Worm (Caenorhabditis elegans): ENCODE measurements around the gene K05B2.4.

DNA sequence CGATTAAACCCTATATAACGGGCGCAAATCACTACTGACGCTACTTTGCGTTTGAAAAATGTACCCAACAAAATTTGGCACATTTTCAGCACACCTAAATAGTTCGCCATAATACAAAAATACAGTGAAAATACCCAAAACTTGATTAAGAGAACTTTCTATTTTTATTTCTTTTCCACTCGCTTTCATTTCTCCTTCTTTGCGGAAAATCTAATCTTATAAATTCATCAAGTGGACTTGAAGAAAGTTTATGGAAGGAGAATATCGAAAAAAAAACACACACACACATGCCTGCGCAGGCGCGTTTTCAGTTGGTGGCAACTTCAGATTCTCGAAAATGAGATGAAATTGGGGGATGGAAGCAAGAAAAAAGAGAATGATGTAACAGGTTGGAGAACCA lies 45.5 kb downstream of the K05B2.4 start:
- TF ChIP-seq unc-39 (tag; optimal IDR thresholded peaks at IDR 0.05) (no peak), ZK546.5 (tag; optimal IDR thresholded peaks at IDR 0.05) (no peak), ama-1 (optimal IDR thresholded peaks at IDR 0.05) (no peak), nhr-237 (tag; optimal IDR thresholded peaks at IDR 0.05) (no peak), aly-2 (tag; optimal IDR thresholded peaks at IDR 0.05) (no peak), elt-3 (tag; optimal IDR thresholded peaks at IDR 0.05) (no peak), sea-2 (GFP tag; optimal IDR thresholded peaks at IDR 0.05) (no peak), ztf-11 (tag; optimal IDR thresholded peaks at IDR 0.05) (no peak)

All from whole organism, L3 larva.